Worm (Caenorhabditis elegans) whole organism, mixed stage, embryonic: ENCODE results near the gene eng-1.

ENCODE experiments used
- M03D4.4 ChIP-seq: sonication (generic microtip); optimal IDR thresholded peaks from 2 replicates; lab custom pipeline; 2017; ENCODE audit warnings: mild to moderate bottlenecking, missing genetic modification characterization, missing compliant biosample characterization
- bed-3 ChIP-seq: fragments of 200-800 bp; sonication (Bioruptor generic); optimal IDR thresholded peaks from 3 replicates; lab custom pipeline; 2018; ENCODE audit warnings: mild to moderate bottlenecking, missing genetic modification characterization, moderate library complexity, missing compliant biosample characterization
- blmp-1 ChIP-seq: fragments of 150-350 bp; optimal IDR thresholded peaks from 2 replicates; lab custom pipeline; 2014; ENCODE audit warnings: missing biosample characterization, missing genetic modification characterization
- ceh-39 ChIP-seq: fragments of 150-350 bp; optimal IDR thresholded peaks from 2 replicates; lab custom pipeline; 2014; ENCODE audit warnings: missing biosample characterization, missing genetic modification characterization
- ceh-43 ChIP-seq: fragments of 200-800 bp; sonication (Bioruptor generic); optimal IDR thresholded peaks from 2 replicates; lab custom pipeline; 2018; ENCODE audit warnings: mild to moderate bottlenecking, missing genetic modification characterization, moderate library complexity, missing compliant biosample characterization
- ceh-83 ChIP-seq: fragments of 200-800 bp; sonication (Bioruptor generic); optimal IDR thresholded peaks from 2 replicates; lab custom pipeline; 2018; ENCODE audit warnings: mild to moderate bottlenecking, missing genetic modification characterization, missing compliant biosample characterization
- cnd-1 ChIP-seq: fragments of 200-800 bp; sonication (Bioruptor generic); optimal IDR thresholded peaks from 2 replicates; lab custom pipeline; 2018; ENCODE audit warnings: mild to moderate bottlenecking, missing genetic modification characterization, missing compliant biosample characterization
- drap-1 ChIP-seq: fragments of 200-800 bp; sonication (Bioruptor generic); optimal IDR thresholded peaks from 3 replicates; lab custom pipeline; 2018; ENCODE audit warnings: mild to moderate bottlenecking, missing genetic modification characterization, missing compliant biosample characterization
- elt-3 ChIP-seq: fragments of 150-350 bp; optimal IDR thresholded peaks from 2 replicates; lab custom pipeline; 2014; ENCODE audit warnings: missing biosample characterization, missing genetic modification characterization
- flh-1 ChIP-seq: fragments of 200-800 bp; sonication (Bioruptor generic); optimal IDR thresholded peaks from 2 replicates; lab custom pipeline; 2018; ENCODE audit warnings: mild to moderate bottlenecking, missing genetic modification characterization, moderate library complexity, missing compliant biosample characterization
- ham-2 ChIP-seq: fragments of 200-800 bp; sonication (Bioruptor generic); optimal IDR thresholded peaks from 2 replicates; lab custom pipeline; 2018; ENCODE audit warnings: mild to moderate bottlenecking, missing genetic modification characterization, missing compliant biosample characterization
- hlh-1 ChIP-seq: fragments of 150-350 bp; optimal IDR thresholded peaks from 2 replicates; lab custom pipeline; 2014; ENCODE audit warnings: missing biosample characterization, missing genetic modification reagents, missing genetic modification characterization
- lin-13 ChIP-seq: fragments of 150-350 bp; optimal IDR thresholded peaks from 2 replicates; lab custom pipeline; 2014; ENCODE audit warnings: missing biosample characterization, missing genetic modification characterization
- lsy-2 ChIP-seq: fragments of 150-350 bp; optimal IDR thresholded peaks from 2 replicates; lab custom pipeline; 2014; ENCODE audit warnings: missing biosample characterization, missing genetic modification characterization
- mab-5 ChIP-seq: fragments of 150-350 bp; optimal IDR thresholded peaks from 2 replicates; lab custom pipeline; 2014; ENCODE audit warnings: missing biosample characterization, missing genetic modification characterization
- mep-1 ChIP-seq: fragments of 150-350 bp; optimal IDR thresholded peaks from 2 replicates; lab custom pipeline; 2017; ENCODE audit warnings: missing biosample characterization, missing genetic modification reagents, missing genetic modification characterization, inconsistent platforms
- mls-2 ChIP-seq: sonication (generic microtip); optimal IDR thresholded peaks from 2 replicates; lab custom pipeline; 2016; ENCODE audit warnings: mild to moderate bottlenecking, missing genetic modification characterization, moderate library complexity, missing compliant biosample characterization
- nhr-237 ChIP-seq: fragments of 150-350 bp; optimal IDR thresholded peaks from 2 replicates; lab custom pipeline; 2014; ENCODE audit warnings: missing biosample characterization, missing genetic modification characterization
- nhr-28 ChIP-seq: fragments of 150-350 bp; optimal IDR thresholded peaks from 2 replicates; lab custom pipeline; 2014; ENCODE audit warnings: missing biosample characterization, missing genetic modification characterization
- nhr-76 ChIP-seq: sonication (generic microtip); optimal IDR thresholded peaks from 2 replicates; lab custom pipeline; 2017; ENCODE audit warnings: missing biosample characterization, missing genetic modification characterization
- pha-4 ChIP-seq: fragments of 150-350 bp; optimal IDR thresholded peaks from 2 replicates; lab custom pipeline; 2018; ENCODE audit warnings: missing biosample characterization, missing genetic modification reagents, missing genetic modification characterization
- sem-2 ChIP-seq: fragments of 200-800 bp; sonication (Bioruptor generic); optimal IDR thresholded peaks from 2 replicates; lab custom pipeline; 2018; ENCODE audit warnings: mild to moderate bottlenecking, missing genetic modification characterization, missing compliant biosample characterization
- snpc-4 ChIP-seq: fragments of 150-350 bp; optimal IDR thresholded peaks from 2 replicates; lab custom pipeline; 2014; ENCODE audit warnings: missing biosample characterization, missing genetic modification characterization
- sptf-1 ChIP-seq: sonication (generic microtip); optimal IDR thresholded peaks from 2 replicates; lab custom pipeline; 2017; ENCODE audit warnings: mild to moderate bottlenecking, missing genetic modification characterization, moderate library complexity, missing compliant biosample characterization
- tbx-8 ChIP-seq: fragments of 200-800 bp; sonication (Bioruptor generic); optimal IDR thresholded peaks from 2 replicates; lab custom pipeline; 2018; ENCODE audit warnings: mild to moderate bottlenecking, missing genetic modification characterization, moderate library complexity, missing compliant biosample characterization
- unc-120 ChIP-seq: sonication (generic microtip); optimal IDR thresholded peaks from 2 replicates; lab custom pipeline; 2017; ENCODE audit warnings: missing genetic modification characterization, missing compliant biosample characterization; ENCODE audit not compliant: poor library complexity, severe bottlenecking
- unc-62 ChIP-seq: fragments of 150-350 bp; optimal IDR thresholded peaks from 2 replicates; lab custom pipeline; 2014; ENCODE audit warnings: missing biosample characterization, missing genetic modification reagents, missing genetic modification characterization
- zip-8 ChIP-seq: fragments of 150-350 bp; optimal IDR thresholded peaks from 2 replicates; lab custom pipeline; 2014; ENCODE audit warnings: missing biosample characterization, missing genetic modification characterization
- ztf-11 ChIP-seq: fragments of 150-350 bp; optimal IDR thresholded peaks from 2 replicates; lab custom pipeline; 2014; ENCODE audit warnings: missing biosample characterization, missing genetic modification characterization

The eng-1 gene

ce11 chrIII:5868401-5868800 is at the start of gene eng-1:
Gene eng-1 (minus strand): TSS chrIII:5868501.
- TF ChIP-seq nhr-76 (tag; lab: Kevin White, UChicago) = no peak

ce11 chrIII:5917365-5917958 is 49.2 kb upstream of the eng-1 start:
- TF ChIP-seq ceh-83 (no peak), elt-3 (no peak), mab-5 (tag; lab: Kevin White, UChicago) (no peak), ceh-43 (no peak), bed-3 (no peak), nhr-76 (tag; lab: Kevin White, UChicago) (no peak), nhr-28 (tag; lab: Kevin White, UChicago) (no peak), ztf-11 (tag; lab: Kevin White, UChicago) (no peak), pha-4 (no peak), ham-2 (GFP tag; lab: Kevin White, UChicago) (no peak), mls-2 (tag; lab: Kevin White, UChicago) (no peak)

ce11 chrIII:5915926-5916325 is 47.6 kb upstream of the eng-1 start:
- TF ChIP-seq unc-62 (GFP tag; lab: Kevin White, UChicago) (no peak), ceh-43 (no peak), pha-4 (no peak), M03D4.4 (tag; lab: Kevin White, UChicago) (no peak), nhr-28 (tag; lab: Kevin White, UChicago) (no peak), tbx-8 (GFP tag; lab: Kevin White, UChicago) (no peak), nhr-237 (no peak), zip-8 (tag; lab: Kevin White, UChicago) (no peak), mep-1 (tag; lab: Kevin White, UChicago) (no peak), flh-1 (GFP tag; lab: Kevin White, UChicago) (no peak), blmp-1 (no peak), ceh-83 (no peak), ztf-11 (tag; lab: Kevin White, UChicago) (no peak)
- TF ChIP-seq, all 35 proteins: peak for 0

ce11 chrIII:5914717-5915116 is 46.4 kb upstream of the eng-1 start:
- TF ChIP-seq mep-1 (tag; lab: Kevin White, UChicago) (no peak), snpc-4 (tag; lab: Kevin White, UChicago) (no peak), drap-1 (no peak), ceh-43 (no peak), blmp-1 (no peak), ham-2 (GFP tag; lab: Kevin White, UChicago) (no peak)

ce11 chrIII:5908408-5908807 is 40.1 kb upstream of the eng-1 start, which contains the start of gene C28H8.3:
Gene C28H8.3 (plus strand): TSS chrIII:5908700.
- TF ChIP-seq mep-1 (tag; lab: Kevin White, UChicago) (no peak), lsy-2 (tag; lab: Kevin White, UChicago) (no peak), elt-3 (no peak), pha-4 (no peak), unc-120 (tag; lab: Kevin White, UChicago) (no peak), snpc-4 (tag; lab: Kevin White, UChicago) (no peak), sptf-1 (no peak)

- no peak for TF ChIP-seq blmp-1
- no peak for TF ChIP-seq sem-2 (GFP tag; lab: Kevin White, UChicago)
- no peak for TF ChIP-seq elt-3
- no peak for TF ChIP-seq lin-13 (tag; lab: Kevin White, UChicago)
- no peak for TF ChIP-seq unc-120 (tag; lab: Kevin White, UChicago)
- TF ChIP-seq flh-1 (GFP tag; lab: Kevin White, UChicago) = no peak
- no peak for TF ChIP-seq nhr-237
- TF ChIP-seq ham-2 (GFP tag; lab: Kevin White, UChicago) = no peak
- TF ChIP-seq bed-3 = no peak
- no peak for TF ChIP-seq snpc-4 (tag; lab: Kevin White, UChicago)
- no peak for TF ChIP-seq ceh-43
- TF ChIP-seq ceh-39 (tag; lab: Kevin White, UChicago) = no peak
These were observed 38.4 kb upstream of the eng-1 start, which contains the start of gene erd-2.2 for ce11 chrIII:5906749-5907148. Gene erd-2.2 (plus strand): TSS chrIII:5907049.

- peak; percentile 7 for TF ChIP-seq cnd-1
- peak; percentile 70 for TF ChIP-seq hlh-1 (tag; lab: Kevin White, UChicago)
- TF ChIP-seq ceh-39 (tag; lab: Kevin White, UChicago) = peak; percentile 67
- TF ChIP-seq unc-120 (tag; lab: Kevin White, UChicago) = no peak
- TF ChIP-seq pha-4 = peak; percentile 29
- TF ChIP-seq mep-1 (tag; lab: Kevin White, UChicago) = peak; percentile 2
- peak; percentile 27 for TF ChIP-seq lin-13 (tag; lab: Kevin White, UChicago)
- peak; percentile 50 for TF ChIP-seq ceh-43
- TF ChIP-seq ceh-83 = no peak
These were observed 37.8 kb upstream of the eng-1 start, which contains the start of gene dpff-1 for ce11 chrIII:5906059-5906458. Gene dpff-1 (minus strand): TSS chrIII:5906346.
